Fruit fly (Drosophila melanogaster): Measurements from ENCODE around the gene CG46281.

CG46281 gene

DNA sequence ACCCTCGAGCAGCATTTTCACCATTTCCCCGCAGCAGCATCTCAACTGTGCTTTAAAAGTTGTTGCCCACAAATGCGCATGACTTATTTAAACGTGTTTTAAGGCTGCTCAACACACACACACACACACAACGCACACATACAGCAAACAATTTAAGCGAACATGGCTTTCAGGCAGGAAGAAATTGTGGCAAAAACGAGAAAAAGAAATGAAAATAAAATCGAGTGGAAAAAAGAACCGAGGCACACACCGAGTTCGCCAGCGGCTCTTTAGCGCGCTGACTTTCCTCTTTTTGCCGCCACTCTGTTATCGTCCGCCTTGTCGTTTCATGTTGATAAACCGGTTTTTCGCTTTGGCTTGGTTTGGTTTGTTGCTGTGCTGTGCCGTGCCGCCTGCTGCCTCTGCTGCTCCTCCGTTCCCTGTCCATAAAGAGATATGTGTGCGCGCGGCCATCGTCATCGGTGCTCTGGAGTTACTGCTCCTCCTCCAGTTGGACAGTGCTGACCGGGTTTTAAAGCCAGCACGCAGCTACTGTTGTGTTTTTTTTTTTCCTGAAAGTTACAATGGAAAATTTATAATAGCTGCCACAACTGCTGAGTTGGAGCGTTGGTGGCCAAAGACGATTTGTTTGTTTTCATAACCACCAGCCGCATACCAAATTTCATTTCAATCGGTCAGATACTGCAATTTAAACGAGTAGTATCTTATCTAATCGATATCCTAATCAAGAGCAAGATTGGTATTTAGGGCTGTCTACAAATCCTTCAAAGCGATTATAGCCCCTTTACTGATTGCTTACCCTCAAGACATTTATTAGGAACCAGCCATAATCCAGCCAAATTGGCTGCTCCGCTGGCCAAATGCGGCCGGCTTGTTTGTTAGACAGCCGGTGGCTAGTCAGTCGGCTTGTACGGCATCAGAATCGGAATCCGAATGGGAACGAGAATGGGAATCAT is 14.0 kb downstream of the CG46281 start (continued):
- TF ChIP-seq CG11398 (GFP tag; optimal IDR thresholded peaks at IDR 0.05), result peak; percentile 10
- TF ChIP-seq CG31224 (GFP tag; IDR thresholded peaks at IDR 0.05), result peak; percentile 59
- TF ChIP-seq kni (GFP tag; optimal IDR thresholded peaks at IDR 0.05), result peak; percentile 56
- no peak for TF ChIP-seq Eip74EF (GFP tag; optimal IDR thresholded peaks at IDR 0.05)
- TF ChIP-seq CG10979 (tag; optimal IDR thresholded peaks at IDR 0.05), result no peak
- TF ChIP-seq Doc2 (GFP tag; IDR thresholded peaks at IDR 0.05), result no peak
- TF ChIP-seq TFAM (GFP tag; optimal IDR thresholded peaks at IDR 0.05), result no peak
- peak; percentile 70 for TF ChIP-seq exex (tag; optimal IDR thresholded peaks at IDR 0.05)
- TF ChIP-seq phol (tag; optimal IDR thresholded peaks at IDR 0.05), result no peak
- TF ChIP-seq CG4707 (GFP tag; optimal IDR thresholded peaks at IDR 0.05), result no peak
- TF ChIP-seq bigmax (GFP tag; optimal IDR thresholded peaks at IDR 0.05), result no peak
- TF ChIP-seq CG6813 (GFP tag; optimal IDR thresholded peaks at IDR 0.05), result no peak
- TF ChIP-seq psq (GFP tag; optimal IDR thresholded peaks at IDR 0.05), result no peak
- TF ChIP-seq salm (tag; optimal IDR thresholded peaks at IDR 0.05), result no peak
- no peak for TF ChIP-seq MTF-1 (GFP tag; optimal IDR thresholded peaks at IDR 0.05; ENCODE audit: borderline replicate concordance)
- no peak for TF ChIP-seq CG13624 (GFP tag; optimal IDR thresholded peaks at IDR 0.05)
- no peak for TF ChIP-seq CG8388 (GFP tag; optimal IDR thresholded peaks at IDR 0.05)
- TF ChIP-seq CG8924 (tag; optimal IDR thresholded peaks at IDR 0.05), result no peak
- no peak for TF ChIP-seq maf-S (GFP tag; optimal IDR thresholded peaks at IDR 0.05)
- TF ChIP-seq dimm (GFP tag; IDR thresholded peaks at IDR 0.05), result no peak
- no peak for TF ChIP-seq pan (optimal IDR thresholded peaks at IDR 0.05)
- TF ChIP-seq pan (GFP tag; optimal IDR thresholded peaks at IDR 0.05 in 1 of 2, IDR thresholded peaks at IDR 0.05 in 1 of 2), result peak in 1 of 2 experiments; percentile 4
- no peak for TF ChIP-seq btn (GFP tag; optimal IDR thresholded peaks at IDR 0.05)
- TF ChIP-seq CG3847 (GFP tag; IDR thresholded peaks at IDR 0.05), result 0 out of 2 replicates have a peak, but pooled peaks have one; percentile 15
- TF ChIP-seq vnd (GFP tag; IDR thresholded peaks at IDR 0.05; ENCODE audit: partially characterized antibody), result no peak
- no peak for TF ChIP-seq Blimp-1 (GFP tag; optimal IDR thresholded peaks at IDR 0.05)
- TF ChIP-seq BtbVII (GFP tag; optimal IDR thresholded peaks at IDR 0.05), result no peak
- no peak for TF ChIP-seq CG12299 (tag; optimal IDR thresholded peaks at IDR 0.05)
- no peak for TF ChIP-seq CG13424 (tag; optimal IDR thresholded peaks at IDR 0.05)
- no peak for TF ChIP-seq BEAF-32 (GFP tag; optimal IDR thresholded peaks at IDR 0.05)
- peak; percentile 22 for TF ChIP-seq CG12659 (GFP tag; optimal IDR thresholded peaks at IDR 0.05)
- TF ChIP-seq CG12391 (tag; optimal IDR thresholded peaks at IDR 0.05), result no peak
- TF ChIP-seq Nf-YB (GFP tag; optimal IDR thresholded peaks at IDR 0.05), result no peak
- TF ChIP-seq sc (optimal IDR thresholded peaks at IDR 0.05), result no peak
- no peak for TF ChIP-seq sc (GFP tag; optimal IDR thresholded peaks at IDR 0.05)
- TF ChIP-seq CG13894 (tag; optimal IDR thresholded peaks at IDR 0.05), result no peak
- TF ChIP-seq CG17912 (GFP tag; optimal IDR thresholded peaks at IDR 0.05), result no peak
- no peak for TF ChIP-seq toy (GFP tag; IDR thresholded peaks at IDR 0.05)
- no peak for TF ChIP-seq kah (GFP tag; optimal IDR thresholded peaks at IDR 0.05)
- 0 out of 2 replicates have a peak, but pooled peaks have one; percentile 3 for TF ChIP-seq CG9932 (GFP tag; IDR thresholded peaks at IDR 0.05)
- no peak for TF ChIP-seq Oli (tag; optimal IDR thresholded peaks at IDR 0.05)
- peak; percentile 29; the same call in 1 of the 3 replicates for TF ChIP-seq dysf (GFP tag; IDR thresholded peaks at IDR 0.05)
- TF ChIP-seq CG4617 (GFP tag; optimal IDR thresholded peaks at IDR 0.05; ENCODE audit: borderline replicate concordance), result no peak
- TF ChIP-seq stc (GFP tag; IDR thresholded peaks at IDR 0.05), result no peak
- no peak for TF ChIP-seq ATbp (GFP tag; optimal IDR thresholded peaks at IDR 0.05)
- no peak for TF ChIP-seq ERR (GFP tag; optimal IDR thresholded peaks at IDR 0.05)
- TF ChIP-seq lbe (GFP tag; optimal IDR thresholded peaks at IDR 0.05), result peak; percentile 57
- TF ChIP-seq CG18764 (GFP tag; optimal IDR thresholded peaks at IDR 0.05), result no peak

All from whole organism, embryonic.